Fruit fly (Drosophila melanogaster): ENCODE results near the gene ClpX.

- TF ChIP-seq CG6276 (GFP tag; optimal IDR thresholded peaks at IDR 0.05): no peak
- no peak for TF ChIP-seq Lpt (GFP tag; optimal IDR thresholded peaks at IDR 0.05)
- TF ChIP-seq CG6792 (GFP tag; optimal IDR thresholded peaks at IDR 0.05): no peak
- no peak for TF ChIP-seq Hr4 (GFP tag; optimal IDR thresholded peaks at IDR 0.05)
- TF ChIP-seq Hr39 (GFP tag; optimal IDR thresholded peaks at IDR 0.05): no peak
- TF ChIP-seq Eip93F (GFP tag; optimal IDR thresholded peaks at IDR 0.05): no peak
- TF ChIP-seq Eip75B (GFP tag; optimal IDR thresholded peaks at IDR 0.05): no peak
- TF ChIP-seq CG11294 (GFP tag; IDR thresholded peaks at IDR 0.05): no peak
- no peak for TF ChIP-seq CG1621 (tag; optimal IDR thresholded peaks at IDR 0.05)
- TF ChIP-seq CG11762 (GFP tag; optimal IDR thresholded peaks at IDR 0.05; ENCODE audit: insufficient read depth): no peak
- no peak for TF ChIP-seq CG3032 (tag; optimal IDR thresholded peaks at IDR 0.05)
- no peak for TF ChIP-seq CG15336 (GFP tag; IDR thresholded peaks at IDR 0.05)
Observed at dm6 chr3R:19873102-19873737, 30.3 kb downstream of the ClpX start.

Measured in whole organism, prepupa.